Worm (Caenorhabditis elegans) whole organism, midembryonic: ENCODE measurements around the gene msa-1.

Experiments used
- cog-1 ChIP-seq: sonication (generic microtip); optimal IDR thresholded peaks from 2 replicates; lab custom pipeline; 2016; ENCODE audit warnings: missing genetic modification characterization, missing compliant biosample characterization
- flt-1 ChIP-seq: fragments of 200-800 bp; sonication (Bioruptor generic); IDR thresholded peaks from 2 replicates; pipeline ENCODE4 v1.3.6; 2022; ENCODE audit warnings: missing genetic modification characterization, missing compliant biosample characterization
- klf-2 ChIP-seq: fragments of 200-800 bp; sonication (Bioruptor generic); conservative IDR thresholded peaks from 2 replicates; pipeline ENCODE4 v1.3.6; 2022; ENCODE audit warnings: missing genetic modification reagents, missing genetic modification characterization, missing compliant biosample characterization
- med-1 ChIP-seq: sonication (generic microtip); optimal IDR thresholded peaks from 2 replicates; lab custom pipeline; 2017; ENCODE audit warnings: missing genetic modification characterization, mild to moderate bottlenecking, missing compliant biosample characterization, antibody characterized with exemption, missing genetic modification reagents; ENCODE audit not compliant: insufficient read depth
- tab-1 ChIP-seq: fragments of 200-800 bp; sonication (Bioruptor generic); IDR thresholded peaks from 2 replicates; pipeline ENCODE4 v1.3.6; 2022; ENCODE audit warnings: missing genetic modification characterization, missing compliant biosample characterization
- ztf-23 ChIP-seq: fragments of 200-800 bp; sonication (Bioruptor generic); IDR thresholded peaks from 2 replicates; pipeline ENCODE4 v1.3.6; 2022; ENCODE audit warnings: missing genetic modification reagents, missing genetic modification characterization, missing compliant biosample characterization
- ztf-29 ChIP-seq: fragments of 200-800 bp; sonication (Bioruptor generic); IDR thresholded peaks from 2 replicates; pipeline ENCODE4 v1.3.6; 2022; ENCODE audit warnings: missing genetic modification reagents, missing genetic modification characterization, missing compliant biosample characterization

DNA sequence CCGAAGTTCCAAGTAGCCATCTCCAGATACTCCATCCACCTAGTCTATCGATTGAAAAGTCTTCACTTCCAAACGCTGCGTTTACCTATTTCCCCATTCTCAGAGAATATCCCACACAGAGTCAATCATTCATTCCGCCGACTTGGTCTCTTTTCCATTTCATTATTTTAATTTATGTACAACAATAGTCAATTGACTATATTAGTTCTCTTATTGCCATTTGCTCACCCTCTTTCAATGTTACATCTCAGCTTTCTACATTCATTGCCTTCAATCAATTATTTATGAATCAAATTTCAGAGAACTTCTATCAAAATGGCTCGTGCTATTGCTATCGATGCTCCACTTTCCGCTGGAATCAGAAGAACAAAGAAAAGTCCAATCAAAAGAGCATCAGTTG, 20.2 kb downstream of the msa-1 start, which contains the start of gene aly-1:
- TF ChIP-seq ztf-23 (GFP tag; lab: Robert Waterston, UW) (no peak), klf-2 (GFP tag; lab: Robert Waterston, UW) (no peak), ztf-29 (GFP tag; lab: Robert Waterston, UW) (no peak), cog-1 (tag; lab: Kevin White, UChicago) (no peak), flt-1 (GFP tag; lab: Robert Waterston, UW) (no peak), tab-1 (GFP tag; lab: Robert Waterston, UW) (no peak), med-1 (no peak)
